Fruit fly (Drosophila melanogaster) whole organism, embryonic: ENCODE results near the gene Pnn.

Experiments used
- Awh ChIP-seq: fragments of 200-800 bp; sonication (Bioruptor generic); IDR thresholded peaks from 2 replicates; pipeline ENCODE4, ENCODE4 v1.3.6; 2022; ENCODE audit warnings: missing biosample characterization, missing genetic modification characterization
- CG4282 ChIP-seq: fragments of 200-800 bp; sonication (Bioruptor generic); optimal IDR thresholded peaks from 2 replicates; lab custom pipeline; 2016; ENCODE audit warnings: missing biosample characterization, missing genetic modification characterization
- CG4404 ChIP-seq: fragments of 200-800 bp; sonication (Bioruptor generic); IDR thresholded peaks from 2 replicates; pipeline ENCODE4 v1.3.6; 2022; ENCODE audit warnings: missing biosample characterization, missing genetic modification characterization
- CG7839 ChIP-seq: fragments of 200-800 bp; sonication (Bioruptor generic); optimal IDR thresholded peaks from 3 replicates; lab custom pipeline; 2018; ENCODE audit warnings: missing biosample characterization, mild to moderate bottlenecking, missing genetic modification characterization, moderate library complexity
- E2f1 ChIP-seq: fragments of 200-800 bp; sonication (Bioruptor generic); IDR thresholded peaks from 2 replicates; pipeline ENCODE4 v1.3.6; 2022; ENCODE audit warnings: missing biosample characterization, missing genetic modification characterization
- E2f2 ChIP-seq: fragments of 200-800 bp; sonication (Bioruptor generic); IDR thresholded peaks from 2 replicates; pipeline ENCODE4 v1.3.6; 2022; ENCODE audit warnings: missing biosample characterization, missing genetic modification characterization
- Lhr ChIP-seq: fragments of 200-800 bp; sonication (Bioruptor generic); optimal IDR thresholded peaks from 3 replicates; lab custom pipeline; 2017; ENCODE audit warnings: mild to moderate bottlenecking, missing biosample characterization, missing genetic modification reagents, missing genetic modification characterization
- jigr1 ChIP-seq: fragments of 200-800 bp; sonication (Bioruptor generic); IDR thresholded peaks from 3 replicates; pipeline ENCODE4 v1.3.6; 2022; ENCODE audit warnings: missing biosample characterization, missing genetic modification characterization
- jing ChIP-seq: fragments of 200-800 bp; sonication (Bioruptor generic); optimal IDR thresholded peaks from 2 replicates; lab custom pipeline; 2018; ENCODE audit warnings: missing biosample characterization, mild to moderate bottlenecking, missing genetic modification characterization
- kah ChIP-seq: fragments of 200-800 bp; sonication (Bioruptor generic); optimal IDR thresholded peaks from 2 replicates; lab custom pipeline; 2018; ENCODE audit warnings: missing biosample characterization, mild to moderate bottlenecking, missing genetic modification characterization
- org-1 ChIP-seq: fragments of 200-800 bp; sonication (Bioruptor generic); optimal IDR thresholded peaks from 2 replicates; lab custom pipeline; 2017; ENCODE audit warnings: missing biosample characterization, missing genetic modification characterization
- run ChIP-seq: fragments of 200-800 bp; sonication (Bioruptor generic); optimal IDR thresholded peaks from 3 replicates; lab custom pipeline; 2018; ENCODE audit warnings: missing biosample characterization, mild to moderate bottlenecking, missing genetic modification characterization
- yki ChIP-seq: fragments of >200 bp; optimal IDR thresholded peaks from 3 replicates; lab custom pipeline; 2018

dm6 chr3R:9759360-9760191 is 18.9 kb downstream of the Pnn start, which contains the start of gene Mpi:
- no peak for TF ChIP-seq Lhr (GFP tag; lab: Kevin White, UChicago)
- TF ChIP-seq kah (GFP tag; lab: Kevin White, UChicago), result no peak
- TF ChIP-seq E2f2 (GFP tag; lab: Robert Waterston, UW), result peak; percentile 46; the same call in 1 of the 2 replicates
- no peak for TF ChIP-seq jigr1 (GFP tag; lab: Robert Waterston, UW)
- no peak for TF ChIP-seq E2f1 (GFP tag; lab: Robert Waterston, UW)
- no peak for TF ChIP-seq org-1 (GFP tag; lab: Kevin White, UChicago)
- TF ChIP-seq yki (lab: Kevin White, UChicago), result no peak
- TF ChIP-seq run, result no peak
- TF ChIP-seq CG4282 (GFP tag; lab: Kevin White, UChicago), result no peak
- no peak for TF ChIP-seq jing (GFP tag; lab: Kevin White, UChicago)
- TF ChIP-seq CG4404, result no peak
- TF ChIP-seq CG7839, result no peak
- TF ChIP-seq Awh (GFP tag; lab: Robert Waterston, UW), result no peak
